Worm (Caenorhabditis elegans) whole organism, midembryonic: Measurements from ENCODE around the gene Y66D12A.21.

Source experiments
- T22C8.4 ChIP-seq: fragments of 200-800 bp; sonication (Bioruptor generic); IDR thresholded peaks from 2 replicates; pipeline ENCODE4 v1.3.6; 2022; ENCODE audit warnings: missing genetic modification characterization, missing compliant biosample characterization
- cog-1 ChIP-seq: sonication (generic microtip); optimal IDR thresholded peaks from 2 replicates; lab custom pipeline; 2016; ENCODE audit warnings: missing genetic modification characterization, missing compliant biosample characterization
- flt-1 ChIP-seq: fragments of 200-800 bp; sonication (Bioruptor generic); IDR thresholded peaks from 2 replicates; pipeline ENCODE4 v1.3.6; 2022; ENCODE audit warnings: missing genetic modification characterization, missing compliant biosample characterization
- klf-2 ChIP-seq: fragments of 200-800 bp; sonication (Bioruptor generic); conservative IDR thresholded peaks from 2 replicates; pipeline ENCODE4 v1.3.6; 2022; ENCODE audit warnings: missing genetic modification reagents, missing genetic modification characterization, missing compliant biosample characterization
- med-1 ChIP-seq: sonication (generic microtip); optimal IDR thresholded peaks from 2 replicates; lab custom pipeline; 2017; ENCODE audit warnings: missing genetic modification characterization, mild to moderate bottlenecking, missing compliant biosample characterization, antibody characterized with exemption, missing genetic modification reagents; ENCODE audit not compliant: insufficient read depth
- ref-1 ChIP-seq: fragments of 200-800 bp; sonication (Bioruptor generic); conservative IDR thresholded peaks from 2 replicates; pipeline ENCODE4 v1.3.6; 2022; ENCODE audit warnings: missing genetic modification reagents, missing genetic modification characterization, missing compliant biosample characterization
- tab-1 ChIP-seq: fragments of 200-800 bp; sonication (Bioruptor generic); IDR thresholded peaks from 2 replicates; pipeline ENCODE4 v1.3.6; 2022; ENCODE audit warnings: missing genetic modification characterization, missing compliant biosample characterization
- ztf-23 ChIP-seq: fragments of 200-800 bp; sonication (Bioruptor generic); IDR thresholded peaks from 2 replicates; pipeline ENCODE4 v1.3.6; 2022; ENCODE audit warnings: missing genetic modification reagents, missing genetic modification characterization, missing compliant biosample characterization
- ztf-29 ChIP-seq: fragments of 200-800 bp; sonication (Bioruptor generic); IDR thresholded peaks from 2 replicates; pipeline ENCODE4 v1.3.6; 2022; ENCODE audit warnings: missing genetic modification reagents, missing genetic modification characterization, missing compliant biosample characterization

The Y66D12A.21 gene

ce11 chrIII:11456577-11456976 is 48.5 kb downstream of the Y66D12A.21 start, which contains the start of gene plr-1:
plr-1 (plus strand) TSS chrIII:11456877.
- TF ChIP-seq T22C8.4 (GFP tag; lab: Robert Waterston, UW), result no peak
- no peak for TF ChIP-seq ztf-29
- no peak for TF ChIP-seq tab-1 (GFP tag; lab: Robert Waterston, UW)
- TF ChIP-seq cog-1 (tag; lab: Kevin White, UChicago), result no peak
- TF ChIP-seq ztf-23, result no peak
- no peak for TF ChIP-seq ref-1 (GFP tag; lab: Robert Waterston, UW)
- no peak for TF ChIP-seq flt-1
- TF ChIP-seq med-1 (GFP tag; lab: Kevin White, UChicago), result no peak
- no peak for TF ChIP-seq klf-2

- TF ChIP-seq T22C8.4 (GFP tag; lab: Robert Waterston, UW), result no peak
- no peak for TF ChIP-seq flt-1
- no peak for TF ChIP-seq med-1 (GFP tag; lab: Kevin White, UChicago)
- no peak for TF ChIP-seq cog-1 (tag; lab: Kevin White, UChicago)
- TF ChIP-seq ztf-23, result no peak
- TF ChIP-seq klf-2, result no peak
- TF ChIP-seq tab-1 (GFP tag; lab: Robert Waterston, UW), result no peak
- TF ChIP-seq ref-1 (GFP tag; lab: Robert Waterston, UW), result no peak
- TF ChIP-seq ztf-29, result no peak
Observed at ce11 chrIII:11453970-11454369, 51.1 kb downstream of the Y66D12A.21 start.
